Worm (Caenorhabditis elegans): ENCODE results near the gene F01D5.6.

DNA sequence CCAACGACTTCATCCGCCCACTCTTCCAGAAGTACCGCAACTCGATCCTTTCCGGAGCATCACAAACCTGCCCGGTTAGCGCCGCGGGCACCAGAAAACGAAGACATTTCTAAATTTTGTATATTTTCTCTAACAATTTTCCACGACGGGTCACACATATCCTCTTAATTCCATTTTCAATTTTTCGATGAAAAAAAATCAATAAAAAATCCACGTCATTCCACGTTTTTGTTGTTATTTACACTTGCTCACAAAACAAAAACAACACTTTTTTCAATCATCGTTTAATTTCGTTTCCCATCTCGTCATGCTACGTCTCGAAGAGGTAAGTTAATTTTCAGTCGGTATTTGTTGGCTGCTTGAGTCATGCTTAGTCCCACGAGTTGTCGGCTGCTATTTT is 2.0 kb downstream of the F01D5.6 start, which contains the start of gene F01D5.7:
- no peak for TF ChIP-seq ref-1 (GFP tag; conservative IDR thresholded peaks at IDR 0.05)
- no peak for TF ChIP-seq med-1 (GFP tag; optimal IDR thresholded peaks at IDR 0.05; ENCODE audit: insufficient read depth)
- TF ChIP-seq tab-1 (GFP tag; IDR thresholded peaks at IDR 0.05) = no peak
- TF ChIP-seq flt-1 (GFP tag; IDR thresholded peaks at IDR 0.05) = no peak
- no peak for TF ChIP-seq klf-2 (GFP tag; conservative IDR thresholded peaks at IDR 0.05)
- no peak for TF ChIP-seq cog-1 (tag; optimal IDR thresholded peaks at IDR 0.05)
- no peak for TF ChIP-seq T22C8.4 (GFP tag; IDR thresholded peaks at IDR 0.05)
- no peak for TF ChIP-seq ztf-29 (GFP tag; IDR thresholded peaks at IDR 0.05)
- TF ChIP-seq ztf-23 (GFP tag; IDR thresholded peaks at IDR 0.05) = no peak

Measured in whole organism, midembryonic.